Fruit fly (Drosophila melanogaster) whole organism, embryonic: Measurements from ENCODE around the gene ab.

Source experiments
- CG18262 ChIP-seq: fragments of 200-800 bp; optimal IDR thresholded peaks from 3 replicates; lab custom pipeline; 2019; ENCODE audit warnings: missing biosample characterization, mild to moderate bottlenecking, missing genetic modification characterization, moderate library complexity
- CG2120 ChIP-seq: fragments of 200-800 bp; sonication (Bioruptor generic); optimal IDR thresholded peaks from 3 replicates; lab custom pipeline; 2016; ENCODE audit warnings: missing biosample characterization, missing genetic modification characterization
- CG31388 ChIP-seq: fragments of 200-800 bp; sonication (Bioruptor generic); optimal IDR thresholded peaks from 2 replicates; lab custom pipeline; 2016; ENCODE audit warnings: missing biosample characterization, missing genetic modification characterization
- CG32532 ChIP-seq: fragments of 200-800 bp; sonication (Bioruptor generic); IDR thresholded peaks from 2 replicates; pipeline ENCODE4 v1.3.6; 2022; ENCODE audit warnings: missing biosample characterization, missing genetic modification characterization
- CG7372 ChIP-seq: fragments of 200-800 bp; sonication (Bioruptor generic); IDR thresholded peaks from 2 replicates; pipeline ENCODE4 v1.3.6; 2022; ENCODE audit warnings: missing biosample characterization, missing genetic modification characterization
- CG8388 ChIP-seq: fragments of 200-800 bp; sonication (Bioruptor generic); optimal IDR thresholded peaks from 2 replicates; lab custom pipeline; 2019; ENCODE audit warnings: missing biosample characterization, mild to moderate bottlenecking, missing genetic modification characterization, moderate library complexity
- Hsf ChIP-seq: fragments of 200-800 bp; sonication (Bioruptor generic); optimal IDR thresholded peaks from 3 replicates; lab custom pipeline; 2016; ENCODE audit warnings: missing biosample characterization, missing genetic modification characterization
- az2 ChIP-seq: fragments of 200-800 bp; sonication (Bioruptor generic); optimal IDR thresholded peaks from 3 replicates; lab custom pipeline; 2016; ENCODE audit warnings: missing biosample characterization, missing genetic modification characterization
- croc ChIP-seq: fragments of 200-800 bp; sonication (Bioruptor generic); conservative IDR thresholded peaks from 3 replicates; pipeline ENCODE4 v1.3.6; 2022; ENCODE audit warnings: missing biosample characterization, missing genetic modification characterization
- insv ChIP-seq, 2 experiments: fragments of 200-800 bp; sonication (Bioruptor generic); optimal IDR thresholded peaks; 3 replicates each; lab custom pipeline; 2016 to 2018; ENCODE audit warnings: missing biosample characterization in 2 of 2, missing genetic modification characterization in 2 of 2
- sim ChIP-seq: fragments of 200-800 bp; sonication (Bioruptor generic); IDR thresholded peaks from 2 replicates; pipeline ENCODE4 v1.3.6; 2022; ENCODE audit warnings: missing biosample characterization, missing genetic modification characterization
- sug ChIP-seq: fragments of 200-800 bp; optimal IDR thresholded peaks from 2 replicates; lab custom pipeline; 2019; ENCODE audit warnings: missing biosample characterization, mild to moderate bottlenecking, missing genetic modification characterization, moderate library complexity
- vvl ChIP-seq: fragments of 200-800 bp; sonication (Bioruptor generic); IDR thresholded peaks from 2 replicates; pipeline ENCODE4 v1.3.6; 2022; ENCODE audit warnings: missing biosample characterization, missing genetic modification characterization

- TF ChIP-seq CG2120: no peak
- no peak for TF ChIP-seq vvl (GFP tag; lab: Robert Waterston, UW)
- TF ChIP-seq sug (tag; lab: Kevin White, UChicago): no peak
- no peak for TF ChIP-seq CG8388 (GFP tag; lab: Kevin White, UChicago)
- no peak for TF ChIP-seq insv (GFP tag; optimal IDR thresholded peaks at IDR 0.05; lab: Kevin White, UChicago)
- no peak for TF ChIP-seq sim (GFP tag; lab: Robert Waterston, UW)
- TF ChIP-seq CG31388: no peak
- TF ChIP-seq CG7372: no peak
- no peak for TF ChIP-seq az2 (GFP tag; lab: Kevin White, UChicago)
- TF ChIP-seq CG18262 (tag; lab: Kevin White, UChicago): no peak
- TF ChIP-seq Hsf (GFP tag; lab: Kevin White, UChicago): no peak
- TF ChIP-seq CG32532 (GFP tag; lab: Robert Waterston, UW): no peak
- no peak for TF ChIP-seq croc (GFP tag; lab: Robert Waterston, UW)
Measured at dm6 chr2L:11171615-11172356, 38.7 kb upstream of the ab start, which contains the start of gene Vm32E.
